Fruit fly (Drosophila melanogaster) whole organism, prepupa: ENCODE measurements around the gene Mettl5.

Experiments
- Blimp-1 ChIP-seq: fragments of 200-800 bp; sonication (Bioruptor generic); optimal IDR thresholded peaks from 3 replicates; lab custom pipeline; 2017; ENCODE audit warnings: missing biosample characterization, missing genetic modification characterization, mild to moderate bottlenecking, moderate library complexity, missing genetic modification reagents
- CG10669 ChIP-seq: fragments of 200-800 bp; sonication (Bioruptor generic); optimal IDR thresholded peaks from 3 replicates; lab custom pipeline; 2018; ENCODE audit warnings: missing biosample characterization, mild to moderate bottlenecking, missing genetic modification characterization, moderate library complexity
- CG11294 ChIP-seq: fragments of 200-800 bp; sonication (Bioruptor generic); IDR thresholded peaks from 2 replicates; pipeline ENCODE4 v1.3.6; 2022; ENCODE audit warnings: missing biosample characterization, missing genetic modification characterization
- CG1621 ChIP-seq: fragments of 200-800 bp; sonication (Bioruptor generic); optimal IDR thresholded peaks from 3 replicates; lab custom pipeline; 2018; ENCODE audit warnings: missing biosample characterization, mild to moderate bottlenecking, missing genetic modification characterization
- CG16779 ChIP-seq: fragments of 200-800 bp; sonication (Bioruptor generic); optimal IDR thresholded peaks from 3 replicates; lab custom pipeline; 2017; ENCODE audit warnings: missing biosample characterization, mild to moderate bottlenecking, missing genetic modification characterization
- CG3032 ChIP-seq: fragments of 200-800 bp; optimal IDR thresholded peaks from 2 replicates; lab custom pipeline; 2019; ENCODE audit warnings: missing biosample characterization, mild to moderate bottlenecking, missing genetic modification characterization, moderate library complexity
- CG31627 ChIP-seq: fragments of 200-800 bp; sonication (Bioruptor generic); optimal IDR thresholded peaks from 3 replicates; lab custom pipeline; 2016; ENCODE audit warnings: missing biosample characterization, missing genetic modification characterization
- CG32006 ChIP-seq: fragments of 200-800 bp; sonication (Bioruptor generic); optimal IDR thresholded peaks from 3 replicates; lab custom pipeline; 2017; ENCODE audit warnings: missing biosample characterization, mild to moderate bottlenecking, missing genetic modification characterization
- CG4318 ChIP-seq: fragments of 200-800 bp; sonication (Bioruptor generic); optimal IDR thresholded peaks from 3 replicates; lab custom pipeline; 2017; ENCODE audit warnings: missing biosample characterization, mild to moderate bottlenecking, missing genetic modification characterization
- CG6163 ChIP-seq: fragments of 200-800 bp; sonication (Bioruptor generic); IDR thresholded peaks from 3 replicates; pipeline ENCODE4 v1.3.6; 2022; ENCODE audit warnings: missing biosample characterization, missing genetic modification characterization
- CG6276 ChIP-seq: fragments of 200-800 bp; sonication (Bioruptor generic); optimal IDR thresholded peaks from 2 replicates; lab custom pipeline; 2017; ENCODE audit warnings: missing biosample characterization, mild to moderate bottlenecking, missing genetic modification characterization
- CG6808 ChIP-seq: fragments of 200-800 bp; sonication (Bioruptor generic); optimal IDR thresholded peaks from 3 replicates; lab custom pipeline; 2017; ENCODE audit warnings: missing biosample characterization, missing genetic modification characterization, mild to moderate bottlenecking, moderate library complexity, missing genetic modification reagents
- CG6854 ChIP-seq: fragments of 200-800 bp; sonication (Bioruptor generic); optimal IDR thresholded peaks from 2 replicates; lab custom pipeline; 2017; ENCODE audit warnings: missing biosample characterization, mild to moderate bottlenecking, missing genetic modification characterization
- CG8119 ChIP-seq: fragments of 200-800 bp; sonication (Bioruptor generic); IDR thresholded peaks from 3 replicates; pipeline ENCODE4 v1.3.6; 2022; ENCODE audit warnings: missing biosample characterization, missing genetic modification characterization
- CG8319 ChIP-seq: fragments of 200-800 bp; sonication (Bioruptor generic); optimal IDR thresholded peaks from 3 replicates; lab custom pipeline; 2016; ENCODE audit warnings: missing biosample characterization, missing genetic modification characterization
- CG8632 ChIP-seq: fragments of 200-800 bp; sonication (Bioruptor generic); optimal IDR thresholded peaks from 3 replicates; lab custom pipeline; 2016; ENCODE audit warnings: missing biosample characterization, missing genetic modification characterization
- Eip75B ChIP-seq: fragments of 200-800 bp; sonication (Bioruptor generic); optimal IDR thresholded peaks from 3 replicates; lab custom pipeline; 2016; ENCODE audit warnings: missing biosample characterization, missing genetic modification characterization
- Eip78C ChIP-seq: fragments of 200-800 bp; sonication (Bioruptor generic); peaks from one replicate; lab custom pipeline; 2016; ENCODE audit warnings: missing biosample characterization, missing genetic modification characterization
- Eip93F ChIP-seq: fragments of 200-800 bp; sonication (Bioruptor generic); optimal IDR thresholded peaks from 2 replicates; lab custom pipeline; 2016; ENCODE audit warnings: missing biosample characterization, mild to moderate bottlenecking, missing genetic modification characterization
- Ets96B ChIP-seq: fragments of 200-800 bp; optimal IDR thresholded peaks from 2 replicates; lab custom pipeline; 2019; ENCODE audit warnings: missing biosample characterization, mild to moderate bottlenecking, missing genetic modification characterization, moderate library complexity
- Gug ChIP-seq: fragments of 200-800 bp; sonication (Bioruptor generic); IDR thresholded peaks from 2 replicates; pipeline ENCODE4 v1.3.6; 2022; ENCODE audit warnings: missing biosample characterization, missing genetic modification characterization
- Hr39 ChIP-seq: fragments of 200-800 bp; sonication (Bioruptor generic); optimal IDR thresholded peaks from 2 replicates; lab custom pipeline; 2016; ENCODE audit warnings: missing biosample characterization, missing genetic modification characterization
- Hr4 ChIP-seq: fragments of 200-800 bp; sonication (Bioruptor generic); optimal IDR thresholded peaks from 3 replicates; lab custom pipeline; 2016; ENCODE audit warnings: missing biosample characterization, missing genetic modification characterization
- Met ChIP-seq: fragments of 200-800 bp; sonication (Bioruptor generic); optimal IDR thresholded peaks from 3 replicates; lab custom pipeline; 2016; ENCODE audit warnings: missing biosample characterization, missing genetic modification characterization
- Smox ChIP-seq: fragments of 200-800 bp; sonication (Bioruptor generic); optimal IDR thresholded peaks from 3 replicates; lab custom pipeline; 2016; ENCODE audit warnings: missing biosample characterization, missing genetic modification characterization
- Sox102F ChIP-seq: fragments of 200-800 bp; sonication (Bioruptor generic); optimal IDR thresholded peaks from 2 replicates; lab custom pipeline; 2016; ENCODE audit warnings: missing biosample characterization, mild to moderate bottlenecking, missing genetic modification characterization
- Sox14 ChIP-seq: fragments of 200-800 bp; sonication (Bioruptor generic); optimal IDR thresholded peaks from 3 replicates; lab custom pipeline; 2016; ENCODE audit warnings: missing biosample characterization, missing genetic modification characterization
- Sox15 ChIP-seq: fragments of 200-800 bp; sonication (Bioruptor generic); optimal IDR thresholded peaks from 3 replicates; lab custom pipeline; 2016; ENCODE audit warnings: missing biosample characterization, missing genetic modification characterization
- achi ChIP-seq: fragments of 200-800 bp; sonication (Bioruptor generic); optimal IDR thresholded peaks from 3 replicates; lab custom pipeline; 2016; ENCODE audit warnings: missing biosample characterization, missing genetic modification characterization
- acj6 ChIP-seq: fragments of 200-800 bp; sonication (Bioruptor generic); optimal IDR thresholded peaks from 3 replicates; lab custom pipeline; 2016; ENCODE audit warnings: missing biosample characterization, missing genetic modification characterization
- cyc ChIP-seq: fragments of 200-800 bp; sonication (Bioruptor generic); optimal IDR thresholded peaks from 3 replicates; lab custom pipeline; 2016; ENCODE audit warnings: missing biosample characterization, missing genetic modification characterization
- dsx ChIP-seq: fragments of 200-800 bp; optimal IDR thresholded peaks from 3 replicates; lab custom pipeline; 2019; ENCODE audit warnings: missing biosample characterization, mild to moderate bottlenecking, missing genetic modification characterization, moderate library complexity; ENCODE audit not compliant: poor library complexity, severe bottlenecking
- eg ChIP-seq: fragments of 200-800 bp; sonication (Bioruptor generic); IDR thresholded peaks from 3 replicates; pipeline ENCODE4 v1.3.6; 2022; ENCODE audit warnings: missing biosample characterization, missing genetic modification characterization
- esn ChIP-seq: fragments of 200-800 bp; sonication (Bioruptor generic); optimal IDR thresholded peaks from 2 replicates; lab custom pipeline; 2016; ENCODE audit warnings: missing biosample characterization, mild to moderate bottlenecking, missing genetic modification characterization, moderate library complexity
- fd59A ChIP-seq: fragments of 200-800 bp; sonication (Bioruptor generic); optimal IDR thresholded peaks from 2 replicates; lab custom pipeline; 2017; ENCODE audit warnings: missing biosample characterization, mild to moderate bottlenecking, missing genetic modification characterization, missing genetic modification reagents
- lz ChIP-seq: fragments of 200-800 bp; sonication (Bioruptor generic); optimal IDR thresholded peaks from 3 replicates; lab custom pipeline; 2016; ENCODE audit warnings: missing biosample characterization, missing genetic modification characterization
- net ChIP-seq: fragments of 200-800 bp; sonication (Bioruptor generic); optimal IDR thresholded peaks from 3 replicates; lab custom pipeline; 2016; ENCODE audit warnings: missing biosample characterization, missing genetic modification characterization
- salr ChIP-seq, 2 experiments: fragments of 200-800 bp; sonication (Bioruptor generic); optimal IDR thresholded peaks; 3 replicates each; lab custom pipeline; 2016 to 2018; ENCODE audit warnings: missing biosample characterization in 2 of 2, missing genetic modification characterization in 2 of 2, mild to moderate bottlenecking in 1 of 2
- svp ChIP-seq: fragments of 200-800 bp; sonication (Bioruptor generic); peaks from one replicate; lab custom pipeline; 2016; ENCODE audit warnings: missing biosample characterization, missing genetic modification characterization
- topi ChIP-seq: fragments of 200-800 bp; sonication (Bioruptor generic); optimal IDR thresholded peaks from 3 replicates; lab custom pipeline; 2016; ENCODE audit warnings: missing biosample characterization, missing genetic modification characterization
- vri ChIP-seq: fragments of 200-800 bp; sonication (Bioruptor generic); optimal IDR thresholded peaks from 3 replicates; lab custom pipeline; 2016; ENCODE audit warnings: missing biosample characterization, mild to moderate bottlenecking, missing genetic modification characterization

Gene Mettl5

DNA sequence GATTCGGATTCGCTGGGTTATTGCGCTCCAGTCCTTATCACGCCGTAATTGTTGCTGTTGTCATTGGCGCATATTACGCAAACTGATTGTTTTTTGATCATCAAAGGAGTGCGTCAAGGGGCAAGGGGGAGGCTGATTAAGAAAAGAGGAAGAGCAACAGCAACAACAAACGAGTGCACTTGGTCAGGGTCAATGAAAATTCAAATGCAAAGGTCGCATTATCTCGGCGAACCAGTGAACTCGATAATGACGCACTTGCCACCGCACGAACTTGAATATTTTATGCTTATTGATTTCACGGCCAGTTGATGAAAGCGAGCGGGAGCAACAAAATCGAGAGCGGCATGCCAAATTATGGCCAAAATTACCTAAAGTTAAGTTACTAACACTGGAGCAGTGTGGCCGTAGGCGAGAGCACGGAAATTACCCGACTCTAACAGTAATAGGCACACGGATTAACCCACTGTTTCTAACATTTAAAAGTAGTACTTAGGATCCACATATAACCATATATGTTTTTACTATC is 3.2 kb upstream of the Mettl5 start, which contains the start of gene nes:
nes (minus strand) TSS at position 402 of the 526 bp plus-strand sequence.
- TF ChIP-seq CG6808 (no peak), CG10669 (GFP tag; lab: Kevin White, UChicago) (no peak), CG6854 (GFP tag; lab: Kevin White, UChicago) (peak; percentile 54), CG16779 (tag; lab: Kevin White, UChicago) (no peak), CG4318 (GFP tag; lab: Kevin White, UChicago) (no peak), Eip78C (GFP tag; lab: Kevin White, UChicago) (peak; percentile 68), salr (GFP tag; optimal IDR thresholded peaks at IDR 0.05; lab: Kevin White, UChicago) (no peak), Smox (GFP tag; lab: Kevin White, UChicago) (no peak), CG8119 (no peak), Eip93F (GFP tag; lab: Kevin White, UChicago) (peak; percentile 21), topi (no peak), vri (GFP tag; lab: Kevin White, UChicago) (peak; percentile 100), Hr39 (GFP tag; lab: Kevin White, UChicago) (peak; percentile 12), Sox14 (peak; percentile 16), CG1621 (tag; lab: Kevin White, UChicago) (no peak), net (GFP tag; lab: Kevin White, UChicago) (no peak), fd59A (GFP tag; lab: Kevin White, UChicago) (no peak), CG6163 (GFP tag; lab: Robert Waterston, UW) (peak; percentile 53; the same call in 1 of the 3 replicates), Blimp-1 (GFP tag; lab: Kevin White, UChicago) (no peak), cyc (GFP tag; lab: Kevin White, UChicago) (peak; percentile 22), Ets96B (tag; lab: Kevin White, UChicago) (no peak), lz (GFP tag; lab: Kevin White, UChicago) (no peak), Gug (no peak), Eip75B (GFP tag; lab: Kevin White, UChicago) (peak; percentile 47), svp (GFP tag; lab: Kevin White, UChicago) (peak; percentile 98), eg (GFP tag; lab: Robert Waterston, UW) (peak; percentile 25; the same call in 1 of the 3 replicates), dsx (GFP tag; lab: Kevin White, UChicago) (no peak), CG6276 (GFP tag; lab: Kevin White, UChicago) (no peak), Sox15 (no peak), acj6 (GFP tag; lab: Kevin White, UChicago) (no peak), Met (GFP tag; lab: Kevin White, UChicago) (no peak), Hr4 (GFP tag; lab: Kevin White, UChicago) (no peak), CG8632 (no peak), CG8319 (GFP tag; lab: Kevin White, UChicago) (no peak), Sox102F (no peak), CG31627 (GFP tag; lab: Kevin White, UChicago) (peak; percentile 38), CG11294 (GFP tag; lab: Robert Waterston, UW) (no peak), esn (GFP tag; lab: Kevin White, UChicago) (no peak)

DNA sequence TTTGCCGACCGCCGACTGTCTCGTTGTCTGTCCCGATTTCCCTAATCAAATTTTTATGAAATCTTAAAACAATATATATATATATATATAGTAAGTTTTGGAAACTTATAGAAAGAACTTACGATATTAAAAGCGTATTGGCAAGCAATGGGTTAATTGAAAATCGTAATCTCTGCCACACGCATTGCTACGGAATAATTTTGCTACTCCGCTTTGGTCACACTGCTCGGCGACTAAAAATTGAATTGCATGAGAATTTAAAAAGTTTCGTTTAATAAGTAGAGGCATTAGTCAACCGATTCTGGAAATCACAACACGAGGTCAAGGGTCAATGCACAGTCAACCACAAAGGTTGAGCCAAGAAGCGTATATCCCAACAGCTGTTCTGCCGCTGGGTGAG is 2.4 kb upstream of the Mettl5 start, which contains the start of gene Bet1:
Bet1 (plus strand) TSS at position 182 of the 400 bp plus-strand sequence.
- peak; percentile 1 for TF ChIP-seq achi
- no peak for TF ChIP-seq CG16779 (tag; lab: Kevin White, UChicago)
- no peak for TF ChIP-seq Eip75B (GFP tag; lab: Kevin White, UChicago)
- TF ChIP-seq vri (GFP tag; lab: Kevin White, UChicago): no peak
- TF ChIP-seq CG32006: peak; percentile 26
- peak; percentile 3 for TF ChIP-seq CG8632
- TF ChIP-seq svp (GFP tag; lab: Kevin White, UChicago): peak; percentile 33
- peak; percentile 31 for TF ChIP-seq Eip78C (GFP tag; lab: Kevin White, UChicago)
- peak; percentile 19 for TF ChIP-seq CG3032
